Worm (Caenorhabditis elegans) whole organism, L4 larva: ENCODE measurements around the gene slc-17.9.

Experiments used
- D1046.2 ChIP-seq: fragments of 200-800 bp; sonication (Bioruptor generic); IDR thresholded peaks from 2 replicates; pipeline ENCODE4 v1.3.6; 2022; ENCODE audit warnings: missing genetic modification characterization, missing compliant biosample characterization
- F26F4.8 ChIP-seq: fragments of 200-800 bp; sonication (Bioruptor generic); conservative IDR thresholded peaks from 2 replicates; pipeline ENCODE4 v1.3.6; 2022; ENCODE audit warnings: missing genetic modification characterization, missing compliant biosample characterization
- F37D6.2 ChIP-seq: sonication (generic microtip); optimal IDR thresholded peaks from 2 replicates; lab custom pipeline; 2016; ENCODE audit warnings: mild to moderate bottlenecking, missing genetic modification characterization, missing compliant biosample characterization
- F44E2.7 ChIP-seq: fragments of 200-800 bp; sonication (Bioruptor generic); IDR thresholded peaks from 2 replicates; pipeline ENCODE4 v2.1.2; 2022; ENCODE audit warnings: missing genetic modification characterization, missing compliant biosample characterization
- F49E8.2 ChIP-seq: sonication (generic microtip); optimal IDR thresholded peaks from 2 replicates; lab custom pipeline; 2016; ENCODE audit warnings: missing compliant biosample characterization, mild to moderate bottlenecking, missing genetic modification characterization, borderline replicate concordance
- R02D3.7 ChIP-seq: fragments of 150-350 bp; sonication (generic microtip); optimal IDR thresholded peaks from 3 replicates; lab custom pipeline; 2014; ENCODE audit warnings: missing biosample characterization, missing genetic modification characterization
- T20F7.1 ChIP-seq: fragments of 200-800 bp; sonication (Bioruptor generic); optimal IDR thresholded peaks from 2 replicates; lab custom pipeline; 2018; ENCODE audit warnings: mild to moderate bottlenecking, missing genetic modification characterization, missing compliant biosample characterization
- T26A8.4 ChIP-seq: fragments of 200-800 bp; sonication (Bioruptor generic); IDR thresholded peaks from 2 replicates; pipeline ENCODE4 v1.3.6; 2022; ENCODE audit warnings: missing genetic modification characterization, missing compliant biosample characterization
- Y5F2A.4 ChIP-seq: fragments of 200-800 bp; sonication (Bioruptor generic); optimal IDR thresholded peaks from 2 replicates; lab custom pipeline; 2018; ENCODE audit warnings: mild to moderate bottlenecking, missing genetic modification characterization, missing compliant biosample characterization
- Y75B8A.6 ChIP-seq: fragments of 200-800 bp; sonication (Bioruptor generic); IDR thresholded peaks from 2 replicates; pipeline ENCODE4 v1.3.6; 2022; ENCODE audit warnings: missing genetic modification reagents, missing genetic modification characterization, missing compliant biosample characterization
- ZK337.2 ChIP-seq: fragments of 200-800 bp; sonication (Bioruptor generic); IDR thresholded peaks from 2 replicates; pipeline ENCODE4 v1.3.6; 2022; ENCODE audit warnings: missing genetic modification reagents, missing genetic modification characterization, missing compliant biosample characterization
- ZK546.5 ChIP-seq, 2 experiments: sonication (generic microtip); optimal IDR thresholded peaks; 2 replicates each; lab custom pipeline; 2017; ENCODE audit warnings: missing biosample characterization in 2 of 2, missing genetic modification characterization in 2 of 2
- aha-1 ChIP-seq: fragments of 150-350 bp; peaks from one replicate; lab custom pipeline; 2014; ENCODE audit warnings: missing biosample characterization, missing genetic modification characterization
- aly-2 ChIP-seq: sonication (generic microtip); optimal IDR thresholded peaks from 2 replicates; lab custom pipeline; 2018; ENCODE audit warnings: missing biosample characterization, missing genetic modification characterization
- ama-1 ChIP-seq: fragments of 150-350 bp; optimal IDR thresholded peaks from 2 replicates; lab custom pipeline; 2014; ENCODE audit warnings: inconsistent platforms, mixed read lengths
- arid-1 ChIP-seq: fragments of 200-800 bp; sonication (Bioruptor generic); conservative IDR thresholded peaks from 2 replicates; pipeline ENCODE4 v1.3.6; 2022; ENCODE audit warnings: missing genetic modification reagents, missing genetic modification characterization, missing compliant biosample characterization
- attf-4 ChIP-seq: sonication (generic microtip); optimal IDR thresholded peaks from 3 replicates; lab custom pipeline; 2017; ENCODE audit warnings: missing biosample characterization, missing genetic modification characterization
- ceh-28 ChIP-seq: fragments of 150-350 bp; optimal IDR thresholded peaks from 2 replicates; lab custom pipeline; 2014; ENCODE audit warnings: missing biosample characterization, missing genetic modification reagents, missing genetic modification characterization
- ceh-32 ChIP-seq: sonication (generic microtip); optimal IDR thresholded peaks from 2 replicates; lab custom pipeline; 2016; ENCODE audit warnings: mild to moderate bottlenecking, missing genetic modification characterization, missing compliant biosample characterization; ENCODE audit not compliant: poor library complexity
- cey-2 ChIP-seq: sonication (generic microtip); optimal IDR thresholded peaks from 3 replicates; lab custom pipeline; 2017; ENCODE audit warnings: missing genetic modification characterization, mild to moderate bottlenecking, missing compliant biosample characterization, antibody characterized with exemption, borderline replicate concordance; ENCODE audit not compliant: insufficient read depth
- daf-12 ChIP-seq: fragments of 150-350 bp; optimal IDR thresholded peaks from 2 replicates; lab custom pipeline; 2014; ENCODE audit warnings: missing biosample characterization, missing genetic modification reagents, missing genetic modification characterization
- daf-16 ChIP-seq, 3 experiments: sonication (generic microtip); optimal IDR thresholded peaks; 2 replicates each; lab custom pipeline; 2016 to 2017; ENCODE audit warnings: missing genetic modification characterization in 3 of 3, missing genetic modification reagents in 3 of 3, mild to moderate bottlenecking in 2 of 3, missing compliant biosample characterization in 2 of 3, missing biosample characterization in 1 of 3, moderate library complexity in 1 of 3
- dmd-9 ChIP-seq: fragments of 200-800 bp; sonication (Bioruptor generic); IDR thresholded peaks from 2 replicates; pipeline ENCODE4 v1.3.6; 2022; ENCODE audit warnings: missing genetic modification reagents, missing genetic modification characterization, missing compliant biosample characterization
- duxl-1 ChIP-seq: sonication (generic microtip); optimal IDR thresholded peaks from 2 replicates; lab custom pipeline; 2016; ENCODE audit warnings: mild to moderate bottlenecking, missing genetic modification characterization, moderate library complexity, missing compliant biosample characterization; ENCODE audit not compliant: poor library complexity
- fkh-10 ChIP-seq: fragments of 150-350 bp; optimal IDR thresholded peaks from 2 replicates; lab custom pipeline; 2014; ENCODE audit warnings: missing biosample characterization, missing genetic modification reagents, missing genetic modification characterization
- gei-8 ChIP-seq: fragments of 200-800 bp; sonication (Bioruptor generic); optimal IDR thresholded peaks from 2 replicates; lab custom pipeline; 2018; ENCODE audit warnings: mild to moderate bottlenecking, missing genetic modification characterization, missing compliant biosample characterization
- hif-1 ChIP-seq, 2 experiments: sonication (generic microtip); optimal IDR thresholded peaks; 2 replicates each; lab custom pipeline; 2016 to 2017; ENCODE audit warnings: missing compliant biosample characterization in 2 of 2, missing genetic modification characterization in 2 of 2, missing genetic modification reagents in 2 of 2, missing genotype in 2 of 2, mild to moderate bottlenecking in 1 of 2
- hlh-11 ChIP-seq: fragments of 200-800 bp; sonication (Bioruptor generic); optimal IDR thresholded peaks from 2 replicates; lab custom pipeline; 2018; ENCODE audit warnings: mild to moderate bottlenecking, missing genetic modification characterization, missing compliant biosample characterization
- hlh-30 ChIP-seq: sonication (generic microtip); optimal IDR thresholded peaks from 2 replicates; lab custom pipeline; 2017; ENCODE audit warnings: antibody characterized with exemption, mild to moderate bottlenecking, missing genetic modification characterization, missing compliant biosample characterization; ENCODE audit not compliant: insufficient read depth
- lim-7 ChIP-seq: fragments of 200-800 bp; sonication (Bioruptor generic); IDR thresholded peaks from 2 replicates; pipeline ENCODE4 v1.3.6; 2022; ENCODE audit warnings: missing genetic modification characterization, missing compliant biosample characterization
- lin-13 ChIP-seq: fragments of 150-350 bp; optimal IDR thresholded peaks from 2 replicates; lab custom pipeline; 2014; ENCODE audit warnings: missing biosample characterization, missing genetic modification reagents, missing genetic modification characterization
- lin-29 ChIP-seq: fragments of 200-800 bp; sonication (Bioruptor generic); IDR thresholded peaks from 2 replicates; pipeline ENCODE4 v1.3.6; 2022; ENCODE audit warnings: missing genetic modification reagents, missing genetic modification characterization, missing compliant biosample characterization
- lin-38 ChIP-seq: fragments of 200-800 bp; sonication (Bioruptor generic); IDR thresholded peaks from 2 replicates; pipeline ENCODE4 v1.3.6; 2022; ENCODE audit warnings: missing genetic modification reagents, missing genetic modification characterization, missing compliant biosample characterization
- lin-39 ChIP-seq: fragments of 150-350 bp; optimal IDR thresholded peaks from 2 replicates; lab custom pipeline; 2014; ENCODE audit warnings: missing biosample characterization, missing genetic modification reagents, missing genetic modification characterization
- lir-3 ChIP-seq: sonication (generic microtip); optimal IDR thresholded peaks from 2 replicates; lab custom pipeline; 2016; ENCODE audit warnings: mild to moderate bottlenecking, missing genetic modification characterization, missing compliant biosample characterization
- mdt-29 ChIP-seq: fragments of 200-800 bp; sonication (Bioruptor generic); IDR thresholded peaks from 2 replicates; pipeline ENCODE4 v1.3.6; 2022; ENCODE audit warnings: missing genetic modification reagents, missing genetic modification characterization, missing compliant biosample characterization
- mxl-2 ChIP-seq: fragments of 200-800 bp; sonication (Bioruptor generic); conservative IDR thresholded peaks from 2 replicates; pipeline ENCODE4 v1.3.6; 2022; ENCODE audit warnings: missing genetic modification reagents, missing genetic modification characterization, missing compliant biosample characterization
- nhr-10 ChIP-seq: fragments of 150-350 bp; optimal IDR thresholded peaks from 2 replicates; lab custom pipeline; 2014; ENCODE audit warnings: missing biosample characterization, missing genetic modification characterization
- nhr-102 ChIP-seq: sonication (generic microtip); optimal IDR thresholded peaks from 2 replicates; lab custom pipeline; 2016; ENCODE audit warnings: mild to moderate bottlenecking, missing genetic modification characterization, moderate library complexity, missing compliant biosample characterization
- nhr-111 ChIP-seq: fragments of 200-800 bp; sonication (Bioruptor generic); optimal IDR thresholded peaks from 2 replicates; lab custom pipeline; 2018; ENCODE audit warnings: mild to moderate bottlenecking, missing genetic modification characterization, missing compliant biosample characterization
- nhr-237 ChIP-seq: sonication (generic microtip); optimal IDR thresholded peaks from 2 replicates; lab custom pipeline; 2017; ENCODE audit warnings: missing biosample characterization, missing genetic modification characterization
- nhr-28 ChIP-seq: fragments of 150-350 bp; optimal IDR thresholded peaks from 2 replicates; lab custom pipeline; 2014; ENCODE audit warnings: missing biosample characterization, missing genetic modification characterization
- nhr-48 ChIP-seq: sonication (generic microtip); optimal IDR thresholded peaks from 2 replicates; lab custom pipeline; 2016; ENCODE audit warnings: mild to moderate bottlenecking, missing genetic modification characterization, missing compliant biosample characterization
- nhr-77 ChIP-seq: fragments of 150-350 bp; optimal IDR thresholded peaks from 2 replicates; lab custom pipeline; 2014; ENCODE audit warnings: missing biosample characterization, missing genetic modification characterization
- pha-4 ChIP-seq, 2 experiments: fragments of 150-350 bp in 1 of 2; fragments of 200-800 bp in 1 of 2; sonication (Bioruptor generic) in 1 of 2; IDR thresholded peaks in 1 of 2; optimal IDR thresholded peaks in 1 of 2; 2 replicates each; pipeline versions ENCODE4 v1.3.6 to Lab custom; 2014 to 2022; ENCODE audit warnings: missing genetic modification characterization in 2 of 2, missing genetic modification reagents in 2 of 2, missing biosample characterization in 1 of 2, missing compliant biosample characterization in 1 of 2
- set-16 ChIP-seq: fragments of 200-800 bp; sonication (Bioruptor generic); IDR thresholded peaks from 2 replicates; pipeline ENCODE4 v1.3.6; 2022; ENCODE audit warnings: missing genetic modification reagents, missing genetic modification characterization, missing compliant biosample characterization
- tra-1 ChIP-seq: fragments of 200-800 bp; sonication (Bioruptor generic); IDR thresholded peaks from 2 replicates; pipeline ENCODE4 v1.3.6; 2022; ENCODE audit warnings: missing genetic modification reagents, missing genetic modification characterization, missing compliant biosample characterization
- zip-2 ChIP-seq: fragments of 150-350 bp; optimal IDR thresholded peaks from 2 replicates; lab custom pipeline; 2014; ENCODE audit warnings: missing biosample characterization, missing genetic modification characterization
- ztf-7 ChIP-seq: fragments of 150-350 bp; optimal IDR thresholded peaks from 2 replicates; lab custom pipeline; 2014; ENCODE audit warnings: missing biosample characterization, missing genetic modification characterization

The slc-17.9 gene

ce11 chrX:9742058-9742457 lies 22.7 kb downstream of the slc-17.9 start:
- peak; percentile 91 for TF ChIP-seq aha-1
- TF ChIP-seq F49E8.2 (tag; lab: Kevin White, UChicago) = no peak

ce11 chrX:9737730-9738129 lies 27.0 kb downstream of the slc-17.9 start, which contains the start of gene F15G9.5:
Gene F15G9.5, minus strand, starts transcription at chrX:9737888.
- TF ChIP-seq lim-7 = no peak
- TF ChIP-seq mdt-29 (GFP tag; lab: Robert Waterston, UW) = no peak
- no peak for TF ChIP-seq tra-1 (GFP tag; lab: Robert Waterston, UW)
- TF ChIP-seq Y75B8A.6 = no peak
- peak; percentile 17 for TF ChIP-seq hlh-11 (tag; lab: Kevin White, UChicago)
- TF ChIP-seq cey-2 (tag; lab: Kevin White, UChicago) = no peak
- no peak for TF ChIP-seq ceh-32 (tag; lab: Kevin White, UChicago)
- no peak for TF ChIP-seq ceh-28 (tag; lab: Kevin White, UChicago)
- no peak for TF ChIP-seq lin-29 (GFP tag; lab: Robert Waterston, UW)
- TF ChIP-seq F49E8.2 (tag; lab: Kevin White, UChicago) = no peak
- TF ChIP-seq lin-38 = no peak
- no peak for TF ChIP-seq nhr-111 (GFP tag; lab: Kevin White, UChicago)
- TF ChIP-seq set-16 (GFP tag; lab: Robert Waterston, UW) = peak; percentile 84
- no peak for TF ChIP-seq F44E2.7 (GFP tag; lab: Robert Waterston, UW)
- no peak for TF ChIP-seq fkh-10 (GFP tag; lab: Kevin White, UChicago)
- TF ChIP-seq T26A8.4 (GFP tag; lab: Robert Waterston, UW) = no peak
- TF ChIP-seq R02D3.7 (tag; lab: Kevin White, UChicago) = no peak
- TF ChIP-seq pha-4 (GFP tag; IDR thresholded peaks at IDR 0.05; lab: Robert Waterston, UW) = no peak
- no peak for TF ChIP-seq pha-4 (tag; optimal IDR thresholded peaks at IDR 0.05; lab: Kevin White, UChicago)
- no peak for TF ChIP-seq nhr-28 (tag; lab: Kevin White, UChicago)
- no peak for TF ChIP-seq Y5F2A.4
- TF ChIP-seq nhr-237 (tag; lab: Kevin White, UChicago) = no peak
- TF ChIP-seq arid-1 (GFP tag; lab: Robert Waterston, UW) = no peak
- no peak for TF ChIP-seq lin-13 (GFP tag; lab: Kevin White, UChicago)
- peak; percentile 46 for TF ChIP-seq hlh-30 (tag; lab: Kevin White, UChicago)
- no peak for TF ChIP-seq lin-39
- no peak for TF ChIP-seq nhr-10 (tag; lab: Kevin White, UChicago)
- TF ChIP-seq F37D6.2 (tag; lab: Kevin White, UChicago) = peak; percentile 15
- 0 out of 2 replicates have a peak, but pooled peaks have one; percentile 6 for TF ChIP-seq D1046.2 (GFP tag; lab: Robert Waterston, UW)
- no peak for TF ChIP-seq daf-12 (tag; lab: Kevin White, UChicago)
- no peak for TF ChIP-seq nhr-102 (tag; lab: Kevin White, UChicago)
- TF ChIP-seq zip-2 (tag; lab: Kevin White, UChicago) = no peak
- no peak for TF ChIP-seq ztf-7
- no peak for TF ChIP-seq hif-1 (tag; optimal IDR thresholded peaks at IDR 0.05; lab: Kevin White, UChicago)
- TF ChIP-seq ZK546.5 (tag; optimal IDR thresholded peaks at IDR 0.05; lab: Kevin White, UChicago) = no peak
- no peak for TF ChIP-seq ama-1 (lab: Kevin White, UChicago)
- TF ChIP-seq daf-16 (GFP tag; optimal IDR thresholded peaks at IDR 0.05; lab: Kevin White, UChicago) = no peak
- peak; percentile 33 for TF ChIP-seq daf-16 (tag; optimal IDR thresholded peaks at IDR 0.05; lab: Kevin White, UChicago)
- TF ChIP-seq attf-4 (tag; lab: Kevin White, UChicago) = no peak
- no peak for TF ChIP-seq F26F4.8 (GFP tag; lab: Robert Waterston, UW)
- no peak for TF ChIP-seq nhr-48 (tag; lab: Kevin White, UChicago)
- no peak for TF ChIP-seq gei-8 (GFP tag; lab: Kevin White, UChicago)
- no peak for TF ChIP-seq mxl-2 (GFP tag; lab: Robert Waterston, UW)
- no peak for TF ChIP-seq lir-3 (tag; lab: Kevin White, UChicago)
- TF ChIP-seq duxl-1 (tag; lab: Kevin White, UChicago) = no peak
- no peak for TF ChIP-seq ZK337.2
- no peak for TF ChIP-seq dmd-9 (GFP tag; lab: Robert Waterston, UW)
- no peak for TF ChIP-seq nhr-77
- TF ChIP-seq T20F7.1 (GFP tag; lab: Kevin White, UChicago) = no peak
- no peak for TF ChIP-seq aly-2 (tag; lab: Kevin White, UChicago)
